Worm (Caenorhabditis elegans): ENCODE results near the gene dpy-2.

The dpy-2 gene

DNA sequence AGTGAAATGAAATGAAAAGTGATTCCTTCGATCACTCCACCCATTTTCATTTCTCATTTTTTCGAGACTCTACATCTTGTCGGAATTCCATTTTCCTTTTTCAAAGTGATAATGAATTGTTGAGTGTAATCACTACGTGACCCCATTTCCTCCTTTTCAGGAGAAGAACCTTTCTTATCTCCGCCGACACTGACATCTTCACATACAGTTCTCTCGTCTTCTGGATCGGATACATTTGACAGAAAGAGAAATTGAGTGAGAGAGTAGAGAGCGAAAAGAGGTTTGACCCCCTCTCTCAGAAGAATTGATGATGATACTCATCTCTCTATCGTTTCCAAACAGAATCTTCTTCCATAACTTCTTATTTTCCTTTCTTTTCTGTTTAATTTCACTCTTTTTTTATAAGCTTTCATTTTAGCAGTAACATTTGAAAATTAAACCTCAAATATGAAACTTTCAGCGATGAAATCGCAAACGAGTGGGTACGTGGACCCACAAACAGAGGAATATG, at the start of gene dpy-2:
Gene dpy-2, plus strand, starts transcription at position 461 of the 511 bp plus-strand sequence.
- TF ChIP-seq aha-1 (tag) (peak; percentile 42), spr-1 (tag; optimal IDR thresholded peaks at IDR 0.05) (no peak), mxl-2 (GFP tag; conservative IDR thresholded peaks at IDR 0.05) (no peak), nhr-28 (tag; optimal IDR thresholded peaks at IDR 0.05) (peak; percentile 13), mes-2 (tag; optimal IDR thresholded peaks at IDR 0.05; ENCODE audit: poor library complexity, severe bottlenecking) (no peak), unc-62 (GFP tag; optimal IDR thresholded peaks at IDR 0.05 in 1 of 2) (peak in 1 of 2 experiments; percentile 61), unc-62 (tag; optimal IDR thresholded peaks at IDR 0.05) (no peak), mdt-29 (GFP tag; IDR thresholded peaks at IDR 0.05) (no peak), zip-11 (GFP tag; IDR thresholded peaks at IDR 0.05) (no peak)

DNA sequence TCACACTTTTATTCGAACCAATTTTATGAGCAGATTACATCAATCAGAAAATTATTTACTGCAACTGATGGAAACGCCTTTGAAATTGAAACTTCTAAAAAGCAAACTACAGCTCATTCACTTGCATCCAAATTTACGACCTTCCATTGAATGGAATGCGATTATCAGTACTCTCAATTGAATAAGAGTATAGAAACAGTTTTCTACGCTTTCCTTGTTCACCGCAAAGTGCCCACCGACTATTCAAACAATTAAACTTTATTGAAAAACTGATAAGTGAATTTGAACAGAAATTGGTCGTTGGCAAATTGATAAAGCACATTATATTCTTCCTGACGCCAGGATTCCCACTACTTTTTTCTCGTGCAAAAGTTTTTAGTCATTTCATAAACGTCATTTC, 48.2 kb upstream of the dpy-2 start:
- peak; percentile 72 for TF ChIP-seq nhr-28 (tag; optimal IDR thresholded peaks at IDR 0.05)
- TF ChIP-seq ceh-20 (GFP tag; IDR thresholded peaks at IDR 0.05): no peak
- no peak for TF ChIP-seq ZK546.5 (tag; optimal IDR thresholded peaks at IDR 0.05)
- no peak for TF ChIP-seq lin-13 (GFP tag; optimal IDR thresholded peaks at IDR 0.05)
- no peak for TF ChIP-seq sdz-12 (GFP tag; optimal IDR thresholded peaks at IDR 0.05)
- no peak for TF ChIP-seq ceh-62 (tag; optimal IDR thresholded peaks at IDR 0.05)
- no peak for TF ChIP-seq ceh-28 (tag; optimal IDR thresholded peaks at IDR 0.05)
- no peak for TF ChIP-seq lin-38 (GFP tag; IDR thresholded peaks at IDR 0.05)
- peak; percentile 29 for TF ChIP-seq dve-1 (tag; optimal IDR thresholded peaks at IDR 0.05; ENCODE audit: insufficient read depth)
- no peak for TF ChIP-seq tag-97 (GFP tag; IDR thresholded peaks at IDR 0.05)
- no peak for TF ChIP-seq dmd-9 (GFP tag; IDR thresholded peaks at IDR 0.05)
- no peak for TF ChIP-seq mxl-2 (GFP tag; conservative IDR thresholded peaks at IDR 0.05)
- no peak for TF ChIP-seq daf-8 (GFP tag; IDR thresholded peaks at IDR 0.05)
- peak; percentile 62 for TF ChIP-seq hlh-11 (tag; optimal IDR thresholded peaks at IDR 0.05)
- TF ChIP-seq pha-4 (GFP tag; IDR thresholded peaks at IDR 0.05): no peak
- TF ChIP-seq pha-4 (tag; optimal IDR thresholded peaks at IDR 0.05): no peak
- TF ChIP-seq arid-1 (GFP tag; conservative IDR thresholded peaks at IDR 0.05): no peak
- peak; percentile 64; the same call in 1 of the 2 replicates for TF ChIP-seq dmd-6 (GFP tag; IDR thresholded peaks at IDR 0.05)
- TF ChIP-seq mep-1 (tag; optimal IDR thresholded peaks at IDR 0.05): no peak
- 0 out of 2 replicates have a peak, but pooled peaks have one; percentile 51 for TF ChIP-seq tra-1 (GFP tag; IDR thresholded peaks at IDR 0.05)
- TF ChIP-seq php-3 (GFP tag; IDR thresholded peaks at IDR 0.05): peak; percentile 89; the same call in 1 of the 2 replicates
- no peak for TF ChIP-seq gei-8 (GFP tag; optimal IDR thresholded peaks at IDR 0.05)
- TF ChIP-seq lin-39 (tag; optimal IDR thresholded peaks at IDR 0.05): no peak
- no peak for TF ChIP-seq daf-16 (GFP tag; optimal IDR thresholded peaks at IDR 0.05)
- TF ChIP-seq daf-16 (tag; optimal IDR thresholded peaks at IDR 0.05): no peak
- peak; percentile 95 for TF ChIP-seq pqm-1 (tag; optimal IDR thresholded peaks at IDR 0.05)
- peak; percentile 51 for TF ChIP-seq aha-1 (tag)
- TF ChIP-seq jun-1 (tag; optimal IDR thresholded peaks at IDR 0.05): no peak

DNA sequence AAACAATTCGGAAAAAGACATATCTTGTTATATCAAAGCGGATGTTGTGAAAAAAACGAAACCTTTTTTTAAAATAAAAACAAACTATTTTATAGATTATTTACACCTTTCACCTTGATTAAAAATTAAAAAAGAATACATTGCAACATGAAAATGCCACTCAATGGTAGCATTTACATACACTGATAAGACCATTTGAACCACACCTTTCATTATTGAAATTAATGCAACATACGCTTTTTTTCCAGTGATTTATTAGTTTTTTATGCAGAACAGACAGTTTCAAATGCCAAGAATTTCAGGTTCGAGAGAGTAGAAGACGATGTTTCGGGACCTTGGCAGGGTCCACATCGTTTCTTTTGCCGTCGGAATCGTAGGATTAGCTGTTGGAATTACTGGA, 47.5 kb upstream of the dpy-2 start, which contains the start of gene T19D12.1:
Gene T19D12.1, plus strand, starts transcription at position 301 of the 400 bp plus-strand sequence.
- TF ChIP-seq dmd-6 (GFP tag; IDR thresholded peaks at IDR 0.05): peak; percentile 28; the same call in 1 of the 2 replicates
- TF ChIP-seq snpc-1.2 (GFP tag; IDR thresholded peaks at IDR 0.05): no peak
- no peak for TF ChIP-seq tra-1 (GFP tag; IDR thresholded peaks at IDR 0.05)
- TF ChIP-seq daf-16 (GFP tag; optimal IDR thresholded peaks at IDR 0.05): no peak
- peak; percentile 5 for TF ChIP-seq daf-16 (tag; optimal IDR thresholded peaks at IDR 0.05)
- TF ChIP-seq jun-1 (tag; optimal IDR thresholded peaks at IDR 0.05): no peak
- peak; percentile 25 for TF ChIP-seq pqm-1 (tag; optimal IDR thresholded peaks at IDR 0.05)
- TF ChIP-seq T20F7.1 (GFP tag; optimal IDR thresholded peaks at IDR 0.05): no peak
- peak in 1 of 2 experiments; percentile 0 for TF ChIP-seq unc-62 (GFP tag; optimal IDR thresholded peaks at IDR 0.05 in 1 of 2)
- TF ChIP-seq unc-62 (tag; optimal IDR thresholded peaks at IDR 0.05): no peak

DNA sequence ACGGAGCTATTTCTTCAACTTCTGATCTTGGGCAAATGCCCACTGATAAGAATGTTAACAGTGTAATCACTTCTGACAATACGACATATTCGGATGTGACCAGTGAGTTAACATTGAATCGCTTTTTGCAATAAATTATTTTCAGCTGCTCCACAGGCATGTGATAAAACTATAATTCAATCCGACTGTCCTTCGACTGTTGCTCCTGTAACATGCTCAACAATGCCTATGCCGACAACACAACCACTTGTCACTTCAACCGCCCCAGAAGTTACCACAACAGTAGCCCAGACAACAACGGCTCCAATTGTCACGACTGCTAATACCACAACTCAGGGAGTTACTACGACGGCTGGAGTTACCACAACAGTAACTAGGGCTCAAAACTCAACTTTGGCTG, 46.6 kb upstream of the dpy-2 start:
- peak in 1 of 2 experiments; percentile 92 for TF ChIP-seq unc-62 (GFP tag; optimal IDR thresholded peaks at IDR 0.05 in 1 of 2)
- TF ChIP-seq unc-62 (tag; optimal IDR thresholded peaks at IDR 0.05): no peak
- no peak for TF ChIP-seq lin-13 (GFP tag; optimal IDR thresholded peaks at IDR 0.05)

All from whole organism, L4 larva.